Fruit fly (Drosophila melanogaster) whole organism, embryonic: ENCODE results near the gene CG15480.

Experiments used
- Awh ChIP-seq: fragments of 200-800 bp; sonication (Bioruptor generic); IDR thresholded peaks from 2 replicates; pipeline ENCODE4, ENCODE4 v1.3.6; 2022; ENCODE audit warnings: missing biosample characterization, missing genetic modification characterization
- CG10543 ChIP-seq: fragments of 200-800 bp; sonication (Bioruptor generic); optimal IDR thresholded peaks from 3 replicates; lab custom pipeline; 2017; ENCODE audit warnings: missing biosample characterization, mild to moderate bottlenecking, missing genetic modification characterization, moderate library complexity
- CG12155 ChIP-seq: fragments of 200-800 bp; sonication (Bioruptor generic); optimal IDR thresholded peaks from 3 replicates; lab custom pipeline; 2016; ENCODE audit warnings: missing biosample characterization, missing genetic modification characterization
- CG12391 ChIP-seq: fragments of 200-800 bp; sonication (Bioruptor generic); optimal IDR thresholded peaks from 3 replicates; lab custom pipeline; 2018; ENCODE audit warnings: missing biosample characterization, mild to moderate bottlenecking, missing genetic modification characterization, moderate library complexity
- CG13624 ChIP-seq: fragments of 200-800 bp; sonication (Bioruptor generic); optimal IDR thresholded peaks from 2 replicates; lab custom pipeline; 2016; ENCODE audit warnings: missing biosample characterization, missing genetic modification characterization
- CG14014 ChIP-seq: fragments of 200-800 bp; sonication (Bioruptor generic); IDR thresholded peaks from 2 replicates; pipeline ENCODE4 v1.3.6; 2022; ENCODE audit warnings: missing biosample characterization, missing genetic modification characterization
- CG15696 ChIP-seq: fragments of 200-800 bp; sonication (Bioruptor generic); optimal IDR thresholded peaks from 2 replicates; lab custom pipeline; 2019; ENCODE audit warnings: missing biosample characterization, mild to moderate bottlenecking, missing genetic modification characterization, moderate library complexity
- CG1647 ChIP-seq: fragments of 200-800 bp; sonication (Bioruptor generic); optimal IDR thresholded peaks from 3 replicates; lab custom pipeline; 2016; ENCODE audit warnings: missing biosample characterization, missing genetic modification characterization
- CG16779 ChIP-seq: fragments of 200-800 bp; sonication (Bioruptor generic); IDR thresholded peaks from 2 replicates; pipeline ENCODE4 v1.3.6; 2022; ENCODE audit warnings: missing biosample characterization, missing genetic modification characterization
- CG1792 ChIP-seq: fragments of 200-800 bp; sonication (Bioruptor generic); optimal IDR thresholded peaks from 2 replicates; lab custom pipeline; 2016; ENCODE audit warnings: missing biosample characterization, missing genetic modification characterization
- CG18599 ChIP-seq: fragments of 200-800 bp; sonication (Bioruptor generic); optimal IDR thresholded peaks from 3 replicates; lab custom pipeline; 2017; ENCODE audit warnings: missing biosample characterization, missing genetic modification characterization, mild to moderate bottlenecking, moderate library complexity, missing genetic modification reagents
- CG2116 ChIP-seq: fragments of 200-800 bp; sonication (Bioruptor generic); optimal IDR thresholded peaks from 3 replicates; lab custom pipeline; 2018; ENCODE audit warnings: missing biosample characterization, mild to moderate bottlenecking, missing genetic modification characterization
- CG30020 ChIP-seq: fragments of 200-800 bp; optimal IDR thresholded peaks from 2 replicates; lab custom pipeline; 2019; ENCODE audit warnings: missing biosample characterization, mild to moderate bottlenecking, missing genetic modification characterization, moderate library complexity
- CG33557 ChIP-seq: fragments of 200-800 bp; sonication (Bioruptor generic); optimal IDR thresholded peaks from 2 replicates; lab custom pipeline; 2019; ENCODE audit warnings: missing biosample characterization, mild to moderate bottlenecking, missing genetic modification characterization, moderate library complexity
- CG34422 ChIP-seq: fragments of 200-800 bp; sonication (Bioruptor generic); IDR thresholded peaks from 3 replicates; pipeline ENCODE4 v1.3.6; 2022; ENCODE audit warnings: missing biosample characterization, missing genetic modification characterization
- CG4328 ChIP-seq: fragments of 200-800 bp; sonication (Bioruptor generic); optimal IDR thresholded peaks from 3 replicates; lab custom pipeline; 2017; ENCODE audit warnings: missing biosample characterization, missing genetic modification reagents, missing genetic modification characterization
- CG8478 ChIP-seq: fragments of >200 bp; optimal IDR thresholded peaks from 2 replicates; lab custom pipeline; 2018
- D ChIP-seq, 2 experiments: fragments of 200-800 bp in 1 of 2; fragments of >200 bp in 1 of 2; sonication (Bioruptor generic) in 1 of 2; optimal IDR thresholded peaks; 2 replicates in 1 of 2; 3 replicates in 1 of 2; lab custom pipeline; 2017; ENCODE audit warnings: mild to moderate bottlenecking in 1 of 2, missing biosample characterization in 1 of 2, missing genetic modification characterization in 1 of 2, missing genetic modification reagents in 1 of 2
- D19A ChIP-seq: fragments of 200-800 bp; optimal IDR thresholded peaks from 3 replicates; lab custom pipeline; 2019; ENCODE audit warnings: missing biosample characterization, mild to moderate bottlenecking, missing genetic modification characterization, moderate library complexity
- Deaf1 ChIP-seq: fragments of 200-800 bp; optimal IDR thresholded peaks from 3 replicates; lab custom pipeline; 2019; ENCODE audit warnings: missing biosample characterization, mild to moderate bottlenecking, missing genetic modification characterization, moderate library complexity
- Dek ChIP-seq: fragments of 200-800 bp; sonication (Bioruptor generic); optimal IDR thresholded peaks from 3 replicates; lab custom pipeline; 2019; ENCODE audit warnings: missing biosample characterization, mild to moderate bottlenecking, missing genetic modification characterization, moderate library complexity
- Dll ChIP-seq: fragments of 200-800 bp; sonication (Bioruptor generic); IDR thresholded peaks from 4 replicates; pipeline ENCODE4 v1.3.6; 2022; ENCODE audit warnings: missing biosample characterization, missing genetic modification characterization; ENCODE audit not compliant: partially characterized antibody
- Ets65A ChIP-seq: fragments of 200-800 bp; sonication (Bioruptor generic); peaks from one replicate; lab custom pipeline; 2016; ENCODE audit warnings: missing biosample characterization, missing genetic modification characterization
- GATAe ChIP-seq: fragments of 200-800 bp; sonication (Bioruptor generic); conservative IDR thresholded peaks from 2 replicates; pipeline ENCODE4 v1.3.6; 2022; ENCODE audit warnings: missing biosample characterization, missing genetic modification characterization
- HHEX ChIP-seq: fragments of 200-800 bp; sonication (Bioruptor generic); optimal IDR thresholded peaks from 3 replicates; lab custom pipeline; 2017; ENCODE audit warnings: missing biosample characterization, mild to moderate bottlenecking, missing genetic modification characterization, missing genetic modification reagents
- Hey ChIP-seq: fragments of 200-800 bp; sonication (Bioruptor generic); optimal IDR thresholded peaks from 3 replicates; lab custom pipeline; 2018; ENCODE audit warnings: missing biosample characterization, mild to moderate bottlenecking, missing genetic modification characterization
- Kr ChIP-seq: fragments of 200-800 bp; sonication (Bioruptor generic); optimal IDR thresholded peaks from 2 replicates; lab custom pipeline; 2017; ENCODE audit warnings: missing biosample characterization, mild to moderate bottlenecking, missing genetic modification characterization
- Lim3 ChIP-seq: fragments of 200-800 bp; sonication (Bioruptor generic); IDR thresholded peaks from 2 replicates; pipeline ENCODE4 v1.3.6; 2022; ENCODE audit warnings: missing biosample characterization, missing genetic modification characterization
- Lpt ChIP-seq: fragments of >200 bp; optimal IDR thresholded peaks from 2 replicates; lab custom pipeline; 2018; ENCODE audit warnings: missing biosample characterization, missing genetic modification characterization
- Ravus ChIP-seq: fragments of 200-800 bp; sonication (Bioruptor generic); IDR thresholded peaks from 2 replicates; pipeline ENCODE4 v1.3.6; 2022; ENCODE audit warnings: missing biosample characterization, missing genetic modification characterization
- Rfx ChIP-seq: fragments of 200-800 bp; sonication (Bioruptor generic); IDR thresholded peaks from 2 replicates; pipeline ENCODE4 v1.3.6; 2022; ENCODE audit warnings: missing biosample characterization, missing genetic modification characterization
- Stat92E ChIP-seq, 3 experiments: fragments of >200 bp in 2 of 3; fragments of 200-800 bp in 1 of 3; sonication (Bioruptor generic) in 1 of 3; optimal IDR thresholded peaks; 2 replicates each; lab custom pipeline; 2017 to 2019; ENCODE audit warnings: missing biosample characterization in 3 of 3, missing genetic modification characterization in 3 of 3, mild to moderate bottlenecking in 1 of 3, moderate library complexity in 1 of 3
- Usf ChIP-seq: fragments of 200-800 bp; sonication (Bioruptor generic); optimal IDR thresholded peaks from 2 replicates; lab custom pipeline; 2017; ENCODE audit warnings: missing genotype, missing biosample characterization, missing genetic modification characterization
- amos ChIP-seq: fragments of 200-800 bp; sonication (Bioruptor generic); IDR thresholded peaks from 2 replicates; pipeline ENCODE4 v1.3.6; 2022; ENCODE audit warnings: missing biosample characterization, missing genetic modification characterization; ENCODE audit not compliant: partially characterized antibody
- bab2 ChIP-seq: fragments of 200-800 bp; sonication (Bioruptor generic); optimal IDR thresholded peaks from 2 replicates; lab custom pipeline; 2016; ENCODE audit warnings: missing biosample characterization, missing genetic modification characterization
- cad ChIP-seq: fragments of >200 bp; optimal IDR thresholded peaks from 2 replicates; lab custom pipeline; 2017; ENCODE audit warnings: missing biosample characterization, missing genetic modification characterization
- dmrt11E ChIP-seq: fragments of 200-800 bp; sonication (Bioruptor generic); optimal IDR thresholded peaks from 3 replicates; lab custom pipeline; 2018; ENCODE audit warnings: missing biosample characterization, mild to moderate bottlenecking, missing genetic modification characterization, moderate library complexity
- ems ChIP-seq: fragments of 200-800 bp; sonication (Bioruptor generic); optimal IDR thresholded peaks from 3 replicates; lab custom pipeline; 2016; ENCODE audit warnings: missing biosample characterization, missing genetic modification characterization
- en ChIP-seq: fragments of 200-800 bp; sonication (Bioruptor generic); optimal IDR thresholded peaks from 2 replicates; lab custom pipeline; 2016; ENCODE audit warnings: missing biosample characterization, missing genetic modification characterization
- gro ChIP-seq: fragments of 200-800 bp; sonication (Bioruptor generic); optimal IDR thresholded peaks from 2 replicates; lab custom pipeline; 2016; ENCODE audit warnings: missing biosample characterization, missing genetic modification characterization
- pfk ChIP-seq: fragments of 200-800 bp; sonication (Bioruptor generic); optimal IDR thresholded peaks from 2 replicates; lab custom pipeline; 2018; ENCODE audit warnings: missing biosample characterization, mild to moderate bottlenecking, missing genetic modification characterization, moderate library complexity
- prd ChIP-seq, 3 experiments: fragments of >200 bp in 2 of 3; fragments of 200-800 bp in 1 of 3; sonication (Bioruptor generic) in 1 of 3; optimal IDR thresholded peaks in 2 of 3; IDR thresholded peaks in 1 of 3; 2 replicates in 2 of 3; 3 replicates in 1 of 3; pipeline versions ENCODE4 v1.3.6 to Lab custom; 2017 to 2022; ENCODE audit warnings: missing biosample characterization in 1 of 3, missing genetic modification characterization in 1 of 3
- psq ChIP-seq: fragments of 200-800 bp; sonication (Bioruptor generic); optimal IDR thresholded peaks from 2 replicates; lab custom pipeline; 2017; ENCODE audit warnings: missing biosample characterization, missing genetic modification characterization
- sima ChIP-seq: fragments of 200-800 bp; sonication (Bioruptor generic); optimal IDR thresholded peaks from 2 replicates; lab custom pipeline; 2016; ENCODE audit warnings: missing biosample characterization, missing genetic modification characterization
- sisA ChIP-seq: fragments of 200-800 bp; sonication (Bioruptor generic); IDR thresholded peaks from 2 replicates; pipeline ENCODE4 v1.3.6; 2022; ENCODE audit warnings: missing biosample characterization, missing genetic modification characterization
- stc ChIP-seq: fragments of 200-800 bp; sonication (Bioruptor generic); IDR thresholded peaks from 2 replicates; pipeline ENCODE4 v1.3.6; 2022; ENCODE audit warnings: missing biosample characterization, missing genetic modification characterization
- tgo ChIP-seq: fragments of 200-800 bp; sonication (Bioruptor generic); IDR thresholded peaks from 3 replicates; pipeline ENCODE4 v1.3.6; 2022; ENCODE audit warnings: missing biosample characterization, missing genetic modification characterization
- tll ChIP-seq, 2 experiments: fragments of 200-800 bp in 1 of 2; fragments of >200 bp in 1 of 2; sonication (Bioruptor generic) in 1 of 2; optimal IDR thresholded peaks; 2 replicates each; lab custom pipeline; 2017 to 2019; ENCODE audit warnings: missing biosample characterization in 2 of 2, missing genetic modification characterization in 2 of 2, mild to moderate bottlenecking in 1 of 2, moderate library complexity in 1 of 2
- zen ChIP-seq: fragments of 200-800 bp; sonication (Bioruptor generic); optimal IDR thresholded peaks from 3 replicates; lab custom pipeline; 2018; ENCODE audit warnings: missing biosample characterization, mild to moderate bottlenecking, missing genetic modification characterization, moderate library complexity

Gene CG15480

dm6 chr2L:13225225-13225840 lies at the start of gene CG15480 (continued):
- TF ChIP-seq en = no peak
- peak; percentile 78 for TF ChIP-seq cad (GFP tag; lab: Kevin White, UChicago)
- TF ChIP-seq CG12155 (GFP tag; lab: Kevin White, UChicago) = no peak
- TF ChIP-seq CG1792 = no peak
- TF ChIP-seq Dll = no peak
- peak; percentile 99 for TF ChIP-seq zen (tag; lab: Kevin White, UChicago)
- no peak for TF ChIP-seq Dek (tag; lab: Kevin White, UChicago)
- TF ChIP-seq CG15696 = no peak
- no peak for TF ChIP-seq stc
- no peak for TF ChIP-seq D19A (tag; lab: Kevin White, UChicago)
- no peak for TF ChIP-seq CG16779 (GFP tag; lab: Robert Waterston, UW)
- no peak for TF ChIP-seq Awh (GFP tag; lab: Robert Waterston, UW)
- TF ChIP-seq CG13624 = no peak
- no peak for TF ChIP-seq gro (GFP tag; lab: Kevin White, UChicago)
- TF ChIP-seq CG12391 (tag; lab: Kevin White, UChicago) = no peak
- peak; percentile 99 for TF ChIP-seq D (optimal IDR thresholded peaks at IDR 0.05; lab: Kevin White, UChicago)
- TF ChIP-seq D (GFP tag; optimal IDR thresholded peaks at IDR 0.05; lab: Kevin White, UChicago) = no peak
- TF ChIP-seq tgo (GFP tag; lab: Robert Waterston, UW) = no peak
- TF ChIP-seq Stat92E (GFP tag; optimal IDR thresholded peaks at IDR 0.05; lab: Kevin White, UChicago) = peak in 1 of 3 experiments; percentile 91
- no peak for TF ChIP-seq CG2116 (GFP tag; lab: Kevin White, UChicago)
- no peak for TF ChIP-seq Hey
- no peak for TF ChIP-seq CG4328
- no peak for TF ChIP-seq CG30020 (tag; lab: Kevin White, UChicago)
- TF ChIP-seq Kr (GFP tag; lab: Kevin White, UChicago) = peak; percentile 90
- no peak for TF ChIP-seq amos (GFP tag; lab: Robert Waterston, UW)
- TF ChIP-seq pfk (GFP tag; lab: Kevin White, UChicago) = no peak
- TF ChIP-seq Lpt (GFP tag; lab: Kevin White, UChicago) = no peak
- TF ChIP-seq CG33557 (GFP tag; lab: Kevin White, UChicago) = no peak
- TF ChIP-seq ems = no peak
- no peak for TF ChIP-seq psq (GFP tag; lab: Kevin White, UChicago)
- TF ChIP-seq Usf = no peak
- no peak for TF ChIP-seq CG1647 (GFP tag; lab: Kevin White, UChicago)
- TF ChIP-seq Deaf1 = no peak
- no peak for TF ChIP-seq bab2 (GFP tag; lab: Kevin White, UChicago)
- no peak for TF ChIP-seq sima (GFP tag; lab: Kevin White, UChicago)
- peak; percentile 48 for TF ChIP-seq Ets65A (GFP tag; lab: Kevin White, UChicago)
- no peak for TF ChIP-seq Lim3 (GFP tag; lab: Robert Waterston, UW)
- no peak for TF ChIP-seq dmrt11E (tag; lab: Kevin White, UChicago)
- no peak for TF ChIP-seq CG10543 (GFP tag; lab: Kevin White, UChicago)
- no peak for TF ChIP-seq HHEX (GFP tag; lab: Kevin White, UChicago)
- no peak for TF ChIP-seq GATAe
- no peak for TF ChIP-seq CG18599 (GFP tag; lab: Kevin White, UChicago)
- no peak for TF ChIP-seq Ravus (GFP tag; lab: Robert Waterston, UW)
- TF ChIP-seq sisA (GFP tag; lab: Robert Waterston, UW) = no peak
- TF ChIP-seq CG8478 (lab: Kevin White, UChicago) = no peak
- TF ChIP-seq CG34422 (GFP tag; lab: Robert Waterston, UW) = no peak
- no peak for TF ChIP-seq prd (optimal IDR thresholded peaks at IDR 0.05; lab: Kevin White, UChicago)
- TF ChIP-seq prd (GFP tag; IDR thresholded peaks at IDR 0.05; lab: Robert Waterston, UW) = no peak
- peak in 1 of 2 experiments; percentile 96 for TF ChIP-seq tll (GFP tag; optimal IDR thresholded peaks at IDR 0.05; lab: Kevin White, UChicago)
- no peak for TF ChIP-seq Rfx (GFP tag; lab: Robert Waterston, UW)
- no peak for TF ChIP-seq CG14014 (GFP tag; lab: Robert Waterston, UW)
- TF ChIP-seq, all 482 proteins: peak for 13
